Fruit fly (Drosophila melanogaster) whole organism, embryonic: ENCODE data around the gene intr.
A peak's percentile ranks its signal among the peaks of the same experiment; 100 is the strongest.

Experiments
- CG11247 ChIP-seq: fragments of 200-800 bp; sonication (Bioruptor generic); IDR thresholded peaks from 2 replicates; pipeline ENCODE4 v1.3.6; 2022; ENCODE audit warnings: missing biosample characterization, missing genetic modification characterization
- CG14710 ChIP-seq: fragments of 200-800 bp; sonication (Bioruptor generic); optimal IDR thresholded peaks from 3 replicates; lab custom pipeline; 2019; ENCODE audit warnings: missing biosample characterization, mild to moderate bottlenecking, missing genetic modification characterization, moderate library complexity
- CG18764 ChIP-seq: fragments of 200-800 bp; sonication (Bioruptor generic); optimal IDR thresholded peaks from 3 replicates; lab custom pipeline; 2016; ENCODE audit warnings: missing biosample characterization, missing genetic modification characterization
- CG2199 ChIP-seq: fragments of 200-800 bp; sonication (Bioruptor generic); IDR thresholded peaks from 3 replicates; pipeline ENCODE4 v1.3.6; 2022; ENCODE audit warnings: missing biosample characterization, missing genetic modification characterization
- CG2202 ChIP-seq: fragments of 200-800 bp; sonication (Bioruptor generic); optimal IDR thresholded peaks from 2 replicates; lab custom pipeline; 2018; ENCODE audit warnings: missing biosample characterization, mild to moderate bottlenecking, missing genetic modification characterization
- CG3281 ChIP-seq: fragments of 200-800 bp; sonication (Bioruptor generic); optimal IDR thresholded peaks from 3 replicates; lab custom pipeline; 2017; ENCODE audit warnings: missing biosample characterization, mild to moderate bottlenecking, missing genetic modification characterization
- CG3847 ChIP-seq: fragments of 200-800 bp; sonication (Bioruptor generic); IDR thresholded peaks from 2 replicates; pipeline ENCODE4 v1.3.6; 2022; ENCODE audit warnings: missing biosample characterization, missing genetic modification characterization
- CG4424 ChIP-seq: fragments of 200-800 bp; sonication (Bioruptor generic); optimal IDR thresholded peaks from 3 replicates; lab custom pipeline; 2016; ENCODE audit warnings: missing biosample characterization, missing genetic modification characterization
- CG4617 ChIP-seq: fragments of 200-800 bp; sonication (Bioruptor generic); optimal IDR thresholded peaks from 3 replicates; lab custom pipeline; 2016; ENCODE audit warnings: missing biosample characterization, missing genetic modification characterization, borderline replicate concordance
- CG4730 ChIP-seq: fragments of 200-800 bp; sonication (Bioruptor generic); IDR thresholded peaks from 2 replicates; pipeline ENCODE4 v1.3.6; 2022; ENCODE audit warnings: missing biosample characterization, missing genetic modification characterization
- CG6689 ChIP-seq: fragments of 200-800 bp; sonication (Bioruptor generic); IDR thresholded peaks from 2 replicates; pipeline ENCODE4 v1.3.6; 2022; ENCODE audit warnings: missing biosample characterization, missing genetic modification characterization
- CG6854 ChIP-seq: fragments of 200-800 bp; sonication (Bioruptor generic); optimal IDR thresholded peaks from 3 replicates; lab custom pipeline; 2017; ENCODE audit warnings: missing biosample characterization, mild to moderate bottlenecking, missing genetic modification characterization
- CG7271 ChIP-seq: fragments of 200-800 bp; sonication (Bioruptor generic); optimal IDR thresholded peaks from 2 replicates; lab custom pipeline; 2018; ENCODE audit warnings: missing biosample characterization, mild to moderate bottlenecking, missing genetic modification characterization, moderate library complexity
- CG8478 ChIP-seq: fragments of >200 bp; optimal IDR thresholded peaks from 2 replicates; lab custom pipeline; 2018
- CG9817 ChIP-seq: fragments of 200-800 bp; sonication (Bioruptor generic); optimal IDR thresholded peaks from 2 replicates; lab custom pipeline; 2018; ENCODE audit warnings: missing biosample characterization, mild to moderate bottlenecking, missing genetic modification characterization, moderate library complexity
- CrebB ChIP-seq: fragments of 200-800 bp; sonication (Bioruptor generic); optimal IDR thresholded peaks from 3 replicates; lab custom pipeline; 2018; ENCODE audit warnings: missing biosample characterization, mild to moderate bottlenecking, missing genetic modification characterization
- Dek ChIP-seq: fragments of 200-800 bp; sonication (Bioruptor generic); optimal IDR thresholded peaks from 3 replicates; lab custom pipeline; 2019; ENCODE audit warnings: missing biosample characterization, mild to moderate bottlenecking, missing genetic modification characterization, moderate library complexity
- Fer3 ChIP-seq: fragments of 200-800 bp; sonication (Bioruptor generic); optimal IDR thresholded peaks from 2 replicates; lab custom pipeline; 2018; ENCODE audit warnings: missing biosample characterization, mild to moderate bottlenecking, missing genetic modification characterization, moderate library complexity
- H15 ChIP-seq: fragments of 200-800 bp; sonication (Bioruptor generic); IDR thresholded peaks from 3 replicates; pipeline ENCODE4 v1.3.6; 2022; ENCODE audit warnings: missing biosample characterization, missing genetic modification characterization
- HLH54F ChIP-seq: fragments of 200-800 bp; sonication (Bioruptor generic); optimal IDR thresholded peaks from 3 replicates; lab custom pipeline; 2016; ENCODE audit warnings: missing biosample characterization, missing genetic modification characterization
- Hr51 ChIP-seq, 2 experiments: fragments of 200-800 bp; sonication (Bioruptor generic); optimal IDR thresholded peaks; 2 replicates in 1 of 2; 3 replicates in 1 of 2; lab custom pipeline; 2016 to 2018; ENCODE audit warnings: missing biosample characterization in 2 of 2, missing genetic modification characterization in 2 of 2, mild to moderate bottlenecking in 1 of 2, moderate library complexity in 1 of 2
- Jarid2 ChIP-seq: fragments of 200-800 bp; sonication (Bioruptor generic); optimal IDR thresholded peaks from 3 replicates; lab custom pipeline; 2017; ENCODE audit warnings: mild to moderate bottlenecking, missing biosample characterization, missing genetic modification reagents, missing genetic modification characterization
- Lim3 ChIP-seq: fragments of 200-800 bp; sonication (Bioruptor generic); IDR thresholded peaks from 2 replicates; pipeline ENCODE4 v1.3.6; 2022; ENCODE audit warnings: missing biosample characterization, missing genetic modification characterization
- Lpt ChIP-seq: fragments of >200 bp; optimal IDR thresholded peaks from 2 replicates; lab custom pipeline; 2018; ENCODE audit warnings: missing biosample characterization, missing genetic modification characterization
- NC2β ChIP-seq: fragments of 200-800 bp; sonication (Bioruptor generic); optimal IDR thresholded peaks from 2 replicates; lab custom pipeline; 2016; ENCODE audit warnings: missing biosample characterization, missing genetic modification characterization
- NFAT ChIP-seq: fragments of 200-800 bp; sonication (Bioruptor generic); IDR thresholded peaks from 2 replicates; pipeline ENCODE4 v1.3.6; 2022; ENCODE audit warnings: missing biosample characterization, missing genetic modification characterization
- Ptx1 ChIP-seq: fragments of 200-800 bp; sonication (Bioruptor generic); IDR thresholded peaks from 2 replicates; pipeline ENCODE4 v1.3.6; 2022; ENCODE audit warnings: missing biosample characterization, missing genetic modification characterization
- TFAM ChIP-seq: fragments of 200-800 bp; sonication (Bioruptor generic); optimal IDR thresholded peaks from 2 replicates; lab custom pipeline; 2017; ENCODE audit warnings: missing biosample characterization, missing genetic modification characterization, inconsistent platforms
- amos ChIP-seq: fragments of 200-800 bp; sonication (Bioruptor generic); IDR thresholded peaks from 2 replicates; pipeline ENCODE4 v1.3.6; 2022; ENCODE audit warnings: missing biosample characterization, missing genetic modification characterization; ENCODE audit not compliant: partially characterized antibody
- danr ChIP-seq: fragments of 200-800 bp; sonication (Bioruptor generic); IDR thresholded peaks from 2 replicates; pipeline ENCODE4 v1.3.6; 2022; ENCODE audit warnings: missing biosample characterization, missing genetic modification characterization
- gsb-n ChIP-seq: fragments of 200-800 bp; sonication (Bioruptor generic); optimal IDR thresholded peaks from 3 replicates; lab custom pipeline; 2018; ENCODE audit warnings: missing biosample characterization, mild to moderate bottlenecking, missing genetic modification characterization
- jigr1 ChIP-seq: fragments of 200-800 bp; sonication (Bioruptor generic); IDR thresholded peaks from 3 replicates; pipeline ENCODE4 v1.3.6; 2022; ENCODE audit warnings: missing biosample characterization, missing genetic modification characterization
- lov ChIP-seq, 2 experiments: fragments of 200-800 bp in 1 of 2; fragments of >200 bp in 1 of 2; sonication (Bioruptor generic) in 1 of 2; IDR thresholded peaks in 1 of 2; optimal IDR thresholded peaks in 1 of 2; 2 replicates in 1 of 2; 3 replicates in 1 of 2; pipeline versions ENCODE4 v1.3.6 to Lab custom; 2017 to 2022; ENCODE audit warnings: missing biosample characterization in 1 of 2, missing genetic modification characterization in 1 of 2
- luna ChIP-seq: fragments of 200-800 bp; sonication (Bioruptor generic); optimal IDR thresholded peaks from 2 replicates; lab custom pipeline; 2016; ENCODE audit warnings: missing biosample characterization, missing genetic modification characterization
- odd ChIP-seq: fragments of 200-800 bp; sonication (Bioruptor generic); optimal IDR thresholded peaks from 2 replicates; lab custom pipeline; 2017; ENCODE audit warnings: missing biosample characterization, mild to moderate bottlenecking, missing genetic modification characterization
- pb ChIP-seq: fragments of 200-800 bp; sonication (Bioruptor generic); optimal IDR thresholded peaks from 3 replicates; lab custom pipeline; 2016; ENCODE audit warnings: missing biosample characterization, missing genetic modification characterization
- peb ChIP-seq: fragments of 200-800 bp; sonication (Bioruptor generic); IDR thresholded peaks from 2 replicates; pipeline ENCODE4 v1.3.6; 2022; ENCODE audit warnings: missing biosample characterization, missing genetic modification characterization
- ro ChIP-seq: fragments of 200-800 bp; sonication (Bioruptor generic); IDR thresholded peaks from 2 replicates; pipeline ENCODE4 v1.3.6; 2022; ENCODE audit warnings: missing biosample characterization, missing genetic modification characterization
- sisA ChIP-seq: fragments of 200-800 bp; sonication (Bioruptor generic); IDR thresholded peaks from 2 replicates; pipeline ENCODE4 v1.3.6; 2022; ENCODE audit warnings: missing biosample characterization, missing genetic modification characterization
- trh ChIP-seq: fragments of 200-800 bp; sonication (Bioruptor generic); optimal IDR thresholded peaks from 2 replicates; lab custom pipeline; 2016; ENCODE audit warnings: missing biosample characterization, missing genetic modification characterization
- wdn ChIP-seq: fragments of 200-800 bp; sonication (Bioruptor generic); IDR thresholded peaks from 2 replicates; pipeline ENCODE4 v1.3.6; 2022; ENCODE audit warnings: missing biosample characterization, missing genetic modification characterization

The intr gene

dm6 chr3R:28811677-28812465, 21.5 kb downstream of the intr start, which contains the start of gene Prp39 (continued):
- no peak for TF ChIP-seq trh (GFP tag; lab: Kevin White, UChicago)
- peak; percentile 72 for TF ChIP-seq amos (GFP tag; lab: Robert Waterston, UW)
- TF ChIP-seq ro (GFP tag; lab: Robert Waterston, UW): no peak
- TF ChIP-seq H15: no peak
- TF ChIP-seq NC2β: no peak
- no peak for TF ChIP-seq pb (GFP tag; lab: Kevin White, UChicago)
- TF ChIP-seq Dek (tag; lab: Kevin White, UChicago): no peak
- no peak for TF ChIP-seq odd
- no peak for TF ChIP-seq peb (GFP tag; lab: Robert Waterston, UW)
- TF ChIP-seq TFAM (GFP tag; lab: Kevin White, UChicago): no peak
- peak; percentile 47; the same call in 1 of the 2 replicates for TF ChIP-seq CG6689
- TF ChIP-seq CG4424: peak; percentile 40
- 0 out of 2 replicates have a peak, but pooled peaks have one; percentile 15 for TF ChIP-seq CG11247
- TF ChIP-seq danr (GFP tag; lab: Robert Waterston, UW): no peak
- no peak for TF ChIP-seq CG6854 (GFP tag; lab: Kevin White, UChicago)
- TF ChIP-seq lov (optimal IDR thresholded peaks at IDR 0.05; lab: Kevin White, UChicago): no peak
- TF ChIP-seq lov (GFP tag; IDR thresholded peaks at IDR 0.05; lab: Robert Waterston, UW): no peak
- peak; percentile 30 for TF ChIP-seq CG14710
- no peak for TF ChIP-seq Lpt
- no peak for TF ChIP-seq CG2202 (tag; lab: Kevin White, UChicago)
- TF ChIP-seq CG2199 (GFP tag; lab: Robert Waterston, UW): no peak
- peak; percentile 28; the same call in 1 of the 2 replicates for TF ChIP-seq CG3847 (GFP tag; lab: Robert Waterston, UW)
- TF ChIP-seq jigr1 (GFP tag; lab: Robert Waterston, UW): no peak
- TF ChIP-seq luna (GFP tag; lab: Kevin White, UChicago): no peak
- TF ChIP-seq CG7271 (tag; lab: Kevin White, UChicago): no peak
- TF ChIP-seq Jarid2 (GFP tag; lab: Kevin White, UChicago): no peak
- TF ChIP-seq Ptx1 (GFP tag; lab: Robert Waterston, UW): peak; percentile 50
- TF ChIP-seq CG8478 (lab: Kevin White, UChicago): no peak
- peak; percentile 22; the same call in 1 of the 2 replicates for TF ChIP-seq sisA (GFP tag; lab: Robert Waterston, UW)
- TF ChIP-seq CrebB (tag; lab: Kevin White, UChicago): no peak
- TF ChIP-seq CG9817 (tag; lab: Kevin White, UChicago): no peak
- TF ChIP-seq CG18764 (GFP tag; lab: Kevin White, UChicago): no peak
- TF ChIP-seq Lim3 (GFP tag; lab: Robert Waterston, UW): no peak
- TF ChIP-seq HLH54F (GFP tag; lab: Kevin White, UChicago): no peak
- TF ChIP-seq Hr51 (GFP tag; optimal IDR thresholded peaks at IDR 0.05; lab: Kevin White, UChicago): no peak
- no peak for TF ChIP-seq gsb-n (tag; lab: Kevin White, UChicago)
- TF ChIP-seq Fer3 (tag; lab: Kevin White, UChicago): peak; percentile 15
- TF ChIP-seq CG3281: no peak
- TF ChIP-seq wdn (GFP tag; lab: Robert Waterston, UW): no peak
- TF ChIP-seq NFAT (GFP tag; lab: Robert Waterston, UW): no peak; the same call in 1 of the 2 replicates
- TF ChIP-seq CG4730 (GFP tag; lab: Robert Waterston, UW): no peak
- TF ChIP-seq CG4617 (GFP tag; lab: Kevin White, UChicago): peak; percentile 50
